Worm (Caenorhabditis elegans) whole organism, early embryonic: ENCODE data around the gene brc-2.

ENCODE experiments used
- B0310.2 ChIP-seq: sonication (generic microtip); optimal IDR thresholded peaks from 2 replicates; lab custom pipeline; 2016; ENCODE audit warnings: mild to moderate bottlenecking, missing genetic modification characterization, missing compliant biosample characterization
- F13C5.2 ChIP-seq: sonication (generic microtip); optimal IDR thresholded peaks from 2 replicates; lab custom pipeline; 2017; ENCODE audit warnings: mild to moderate bottlenecking, missing genetic modification characterization, inconsistent platforms, missing compliant biosample characterization
- aly-1 ChIP-seq: sonication (generic microtip); optimal IDR thresholded peaks from 2 replicates; lab custom pipeline; 2016; ENCODE audit warnings: missing genetic modification characterization, missing compliant biosample characterization
- ama-1 ChIP-seq: fragments of 150-350 bp; optimal IDR thresholded peaks from 2 replicates; lab custom pipeline; 2014
- ceh-13 ChIP-seq: fragments of 200-800 bp; sonication (Bioruptor generic); optimal IDR thresholded peaks from 2 replicates; lab custom pipeline; 2018; ENCODE audit warnings: mild to moderate bottlenecking, missing genetic modification characterization, missing compliant biosample characterization
- ceh-36 ChIP-seq: sonication (generic microtip); optimal IDR thresholded peaks from 2 replicates; lab custom pipeline; 2016; ENCODE audit warnings: missing genetic modification characterization, inconsistent platforms, missing compliant biosample characterization
- ets-7 ChIP-seq: sonication (generic microtip); optimal IDR thresholded peaks from 2 replicates; lab custom pipeline; 2016; ENCODE audit warnings: missing genotype, missing genetic modification characterization, missing compliant biosample characterization
- flt-1 ChIP-seq: fragments of 200-800 bp; sonication (Bioruptor generic); IDR thresholded peaks from 2 replicates; pipeline ENCODE4 v1.3.6; 2022; ENCODE audit warnings: missing genetic modification characterization, missing compliant biosample characterization
- hmbx-1 ChIP-seq: sonication (generic microtip); optimal IDR thresholded peaks from 2 replicates; lab custom pipeline; 2016; ENCODE audit warnings: mild to moderate bottlenecking, missing genetic modification characterization, missing compliant biosample characterization
- hmg-4 ChIP-seq: fragments of 200-800 bp; sonication (Bioruptor generic); optimal IDR thresholded peaks from 2 replicates; lab custom pipeline; 2018; ENCODE audit warnings: mild to moderate bottlenecking, missing genetic modification characterization, missing compliant biosample characterization
- hnd-1 ChIP-seq: sonication (generic microtip); optimal IDR thresholded peaks from 2 replicates; lab custom pipeline; 2016; ENCODE audit warnings: missing genetic modification characterization, missing compliant biosample characterization
- pes-1 ChIP-seq: fragments of 200-800 bp; sonication (Bioruptor generic); IDR thresholded peaks from 2 replicates; pipeline ENCODE4 v1.3.6; 2022; ENCODE audit warnings: missing genetic modification reagents, missing genetic modification characterization, missing compliant biosample characterization
- scrt-1 ChIP-seq: fragments of 200-800 bp; sonication (Bioruptor generic); IDR thresholded peaks from 2 replicates; pipeline ENCODE4 v1.3.6; 2022; ENCODE audit warnings: missing genetic modification characterization, missing compliant biosample characterization
- sea-1 ChIP-seq: fragments of 200-800 bp; sonication (Bioruptor generic); conservative IDR thresholded peaks from 2 replicates; pipeline ENCODE4 v1.3.6; 2022; ENCODE audit warnings: missing genetic modification characterization, missing compliant biosample characterization
- tbx-11 ChIP-seq: fragments of 200-800 bp; sonication (Bioruptor generic); IDR thresholded peaks from 2 replicates; pipeline ENCODE4 v1.3.6; 2022; ENCODE audit warnings: missing genetic modification characterization, missing compliant biosample characterization
- tbx-37 ChIP-seq: fragments of 200-800 bp; sonication (Bioruptor generic); conservative IDR thresholded peaks from 2 replicates; pipeline ENCODE4 v1.3.6; 2022; ENCODE audit warnings: missing genetic modification reagents, missing genetic modification characterization, missing compliant biosample characterization
- tra-4 ChIP-seq: sonication (generic microtip); optimal IDR thresholded peaks from 2 replicates; lab custom pipeline; 2017; ENCODE audit warnings: missing genetic modification characterization, missing compliant biosample characterization

Gene brc-2

ce11 chrIII:6903056-6903977 lies at the start of gene brc-2, which contains the start of gene T07E3.3:
brc-2 (minus strand) TSS chrIII:6903106.
T07E3.3 (plus strand) TSS chrIII:6903877.
- TF ChIP-seq hnd-1 (tag; lab: Kevin White, UChicago) (no peak), hmbx-1 (tag; lab: Kevin White, UChicago) (no peak), tbx-37 (GFP tag; lab: Robert Waterston, UW) (no peak), scrt-1 (GFP tag; lab: Robert Waterston, UW) (no peak)

ce11 chrIII:6951435-6951834 lies 48.5 kb upstream of the brc-2 start:
- TF ChIP-seq hmbx-1 (tag; lab: Kevin White, UChicago), result no peak
- no peak for TF ChIP-seq flt-1 (GFP tag; lab: Robert Waterston, UW)
- TF ChIP-seq tbx-37 (GFP tag; lab: Robert Waterston, UW), result no peak
- TF ChIP-seq B0310.2 (tag; lab: Kevin White, UChicago), result no peak
- no peak for TF ChIP-seq tra-4 (tag; lab: Kevin White, UChicago)
- no peak for TF ChIP-seq hnd-1 (tag; lab: Kevin White, UChicago)
- TF ChIP-seq pes-1, result no peak
- no peak for TF ChIP-seq ceh-36
- TF ChIP-seq ama-1 (lab: Kevin White, UChicago), result no peak
- no peak for TF ChIP-seq ceh-13 (GFP tag; lab: Kevin White, UChicago)
- no peak for TF ChIP-seq ets-7
- TF ChIP-seq hmg-4 (GFP tag; lab: Kevin White, UChicago), result no peak

- TF ChIP-seq hmg-4 (GFP tag; lab: Kevin White, UChicago) (no peak), sea-1 (no peak), tbx-37 (GFP tag; lab: Robert Waterston, UW) (no peak), hnd-1 (tag; lab: Kevin White, UChicago) (no peak)
These were observed 45.0 kb upstream of the brc-2 start for ce11 chrIII:6947896-6948295.

- TF ChIP-seq ceh-36 (no peak), hnd-1 (tag; lab: Kevin White, UChicago) (no peak), flt-1 (GFP tag; lab: Robert Waterston, UW) (no peak), B0310.2 (tag; lab: Kevin White, UChicago) (no peak), ets-7 (no peak), ceh-13 (GFP tag; lab: Kevin White, UChicago) (no peak), scrt-1 (GFP tag; lab: Robert Waterston, UW) (no peak), tra-4 (tag; lab: Kevin White, UChicago) (no peak), tbx-11 (no peak), pes-1 (no peak), hmg-4 (GFP tag; lab: Kevin White, UChicago) (no peak)
These were observed 43.5 kb upstream of the brc-2 start, which contains the start of gene let-711 for ce11 chrIII:6946382-6946781. let-711 (plus strand) TSS chrIII:6946718.

- TF ChIP-seq sea-1, result no peak
These were observed 42.8 kb upstream of the brc-2 start, which contains the start of gene abu-13 for ce11 chrIII:6945747-6946146. abu-13 (minus strand) TSS chrIII:6945898.

- TF ChIP-seq aly-1 (no peak), B0310.2 (tag; lab: Kevin White, UChicago) (no peak), ama-1 (lab: Kevin White, UChicago) (no peak), scrt-1 (GFP tag; lab: Robert Waterston, UW) (no peak)
These were observed 42.4 kb upstream of the brc-2 start for ce11 chrIII:6945319-6945718.

ce11 chrIII:6939523-6939922 lies 36.6 kb upstream of the brc-2 start, which contains the start of gene F57B9.3:
F57B9.3 (plus strand) TSS chrIII:6939823.
- no peak for TF ChIP-seq ceh-13 (GFP tag; lab: Kevin White, UChicago)
- TF ChIP-seq tbx-11, result no peak
- no peak for TF ChIP-seq scrt-1 (GFP tag; lab: Robert Waterston, UW)
- no peak for TF ChIP-seq F13C5.2 (tag; lab: Kevin White, UChicago)
- no peak for TF ChIP-seq sea-1
- TF ChIP-seq flt-1 (GFP tag; lab: Robert Waterston, UW), result no peak
- no peak for TF ChIP-seq hmg-4 (GFP tag; lab: Kevin White, UChicago)
- TF ChIP-seq pes-1, result no peak
- no peak for TF ChIP-seq hmbx-1 (tag; lab: Kevin White, UChicago)
- TF ChIP-seq ceh-36, result no peak
- no peak for TF ChIP-seq tra-4 (tag; lab: Kevin White, UChicago)
- TF ChIP-seq tbx-37 (GFP tag; lab: Robert Waterston, UW), result no peak
- no peak for TF ChIP-seq ets-7
- TF ChIP-seq ama-1 (lab: Kevin White, UChicago), result no peak
- no peak for TF ChIP-seq hnd-1 (tag; lab: Kevin White, UChicago)
- no peak for TF ChIP-seq B0310.2 (tag; lab: Kevin White, UChicago)

- no peak for TF ChIP-seq tbx-11
- TF ChIP-seq ceh-36, result no peak
- no peak for TF ChIP-seq aly-1
- no peak for TF ChIP-seq scrt-1 (GFP tag; lab: Robert Waterston, UW)
- TF ChIP-seq sea-1, result no peak
- TF ChIP-seq ama-1 (lab: Kevin White, UChicago), result no peak
- TF ChIP-seq F13C5.2 (tag; lab: Kevin White, UChicago), result no peak
- TF ChIP-seq tra-4 (tag; lab: Kevin White, UChicago), result no peak
- TF ChIP-seq ceh-13 (GFP tag; lab: Kevin White, UChicago), result no peak
- TF ChIP-seq hmg-4 (GFP tag; lab: Kevin White, UChicago), result no peak
- TF ChIP-seq pes-1, result no peak
These were observed 32.5 kb upstream of the brc-2 start, which contains the start of the genes F57B9.8 and coq-2 for ce11 chrIII:6935269-6936017. F57B9.8 (minus strand) TSS chrIII:6935319. coq-2 (plus strand) TSS chrIII:6935967.
